Worm (Caenorhabditis elegans) whole organism, midembryonic: ENCODE data around the gene ZK1320.13.

Source experiments
- T22C8.4 ChIP-seq: fragments of 200-800 bp; sonication (Bioruptor generic); IDR thresholded peaks from 2 replicates; pipeline ENCODE4 v1.3.6; 2022; ENCODE audit warnings: missing genetic modification characterization, missing compliant biosample characterization
- cog-1 ChIP-seq: sonication (generic microtip); optimal IDR thresholded peaks from 2 replicates; lab custom pipeline; 2016; ENCODE audit warnings: missing genetic modification characterization, missing compliant biosample characterization
- flt-1 ChIP-seq: fragments of 200-800 bp; sonication (Bioruptor generic); IDR thresholded peaks from 2 replicates; pipeline ENCODE4 v1.3.6; 2022; ENCODE audit warnings: missing genetic modification characterization, missing compliant biosample characterization
- klf-2 ChIP-seq: fragments of 200-800 bp; sonication (Bioruptor generic); conservative IDR thresholded peaks from 2 replicates; pipeline ENCODE4 v1.3.6; 2022; ENCODE audit warnings: missing genetic modification reagents, missing genetic modification characterization, missing compliant biosample characterization
- med-1 ChIP-seq: sonication (generic microtip); optimal IDR thresholded peaks from 2 replicates; lab custom pipeline; 2017; ENCODE audit warnings: missing genetic modification characterization, mild to moderate bottlenecking, missing compliant biosample characterization, antibody characterized with exemption, missing genetic modification reagents; ENCODE audit not compliant: insufficient read depth
- ref-1 ChIP-seq: fragments of 200-800 bp; sonication (Bioruptor generic); conservative IDR thresholded peaks from 2 replicates; pipeline ENCODE4 v1.3.6; 2022; ENCODE audit warnings: missing genetic modification reagents, missing genetic modification characterization, missing compliant biosample characterization
- tab-1 ChIP-seq: fragments of 200-800 bp; sonication (Bioruptor generic); IDR thresholded peaks from 2 replicates; pipeline ENCODE4 v1.3.6; 2022; ENCODE audit warnings: missing genetic modification characterization, missing compliant biosample characterization
- ztf-23 ChIP-seq: fragments of 200-800 bp; sonication (Bioruptor generic); IDR thresholded peaks from 2 replicates; pipeline ENCODE4 v1.3.6; 2022; ENCODE audit warnings: missing genetic modification reagents, missing genetic modification characterization, missing compliant biosample characterization
- ztf-29 ChIP-seq: fragments of 200-800 bp; sonication (Bioruptor generic); IDR thresholded peaks from 2 replicates; pipeline ENCODE4 v1.3.6; 2022; ENCODE audit warnings: missing genetic modification reagents, missing genetic modification characterization, missing compliant biosample characterization

ZK1320.13 gene

DNA sequence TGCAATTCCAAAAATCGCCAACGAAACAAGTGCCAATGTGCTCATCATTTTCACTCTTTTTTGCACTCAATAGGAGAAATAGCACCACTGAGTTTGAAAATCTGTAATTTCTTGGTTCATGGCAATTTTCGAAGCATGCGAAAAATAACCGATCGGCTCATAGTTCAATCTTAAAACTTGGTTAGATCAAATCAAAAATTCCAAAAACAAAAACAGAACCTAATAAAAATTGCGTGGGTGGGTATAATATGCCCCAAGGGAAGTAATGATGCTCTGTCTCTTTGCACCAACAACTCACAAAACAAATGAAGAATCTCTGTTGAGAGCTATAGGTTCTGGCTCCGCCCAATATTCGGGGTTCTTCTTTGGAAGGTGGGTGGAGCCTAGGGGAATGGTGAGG, 11.2 kb downstream of the ZK1320.13 start, which contains the start of gene nlp-11:
TSS of gene nlp-11 (minus strand) at position 101 of the 400 bp plus-strand sequence.
- TF ChIP-seq T22C8.4 (GFP tag; lab: Robert Waterston, UW) (no peak), tab-1 (GFP tag; lab: Robert Waterston, UW) (no peak), ztf-29 (GFP tag; lab: Robert Waterston, UW) (no peak), ztf-23 (GFP tag; lab: Robert Waterston, UW) (no peak), cog-1 (tag; lab: Kevin White, UChicago) (no peak), flt-1 (GFP tag; lab: Robert Waterston, UW) (no peak), klf-2 (no peak), ref-1 (GFP tag; lab: Robert Waterston, UW) (no peak)

ce11 chrII:9695942-9696341, 15.3 kb downstream of the ZK1320.13 start:
- TF ChIP-seq T22C8.4 (GFP tag; lab: Robert Waterston, UW) (no peak), ztf-23 (GFP tag; lab: Robert Waterston, UW) (no peak), tab-1 (GFP tag; lab: Robert Waterston, UW) (no peak), ztf-29 (GFP tag; lab: Robert Waterston, UW) (no peak), med-1 (no peak), ref-1 (GFP tag; lab: Robert Waterston, UW) (no peak), flt-1 (GFP tag; lab: Robert Waterston, UW) (no peak), klf-2 (no peak), cog-1 (tag; lab: Kevin White, UChicago) (no peak)

DNA sequence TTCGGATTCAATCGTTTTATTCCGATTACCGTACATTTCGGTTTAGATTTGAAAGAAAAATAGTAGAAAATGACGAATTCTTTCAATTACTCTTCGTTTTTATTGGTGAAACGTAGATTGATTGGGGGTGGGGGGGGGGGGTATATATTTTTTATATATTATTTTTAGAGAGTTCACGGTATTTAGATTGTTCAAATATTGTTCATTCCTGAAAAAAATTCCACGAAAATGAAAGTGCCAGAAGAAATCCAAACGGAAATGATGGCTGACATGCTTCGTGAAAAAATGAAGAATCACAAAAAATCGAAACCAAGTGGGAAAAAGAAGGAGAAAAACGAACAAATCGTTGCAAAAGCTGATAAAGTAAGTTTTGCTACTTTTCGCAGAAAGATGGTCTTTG, 19.8 kb downstream of the ZK1320.13 start, which contains the start of the genes Y53C12A.8 and Y53C12A.7:
TSS of gene Y53C12A.8 (minus strand) at position 101 of the 400 bp plus-strand sequence.
TSS of gene Y53C12A.7 (plus strand) at position 181 of the 400 bp plus-strand sequence.
- TF ChIP-seq med-1 (no peak), T22C8.4 (GFP tag; lab: Robert Waterston, UW) (no peak), ztf-23 (GFP tag; lab: Robert Waterston, UW) (no peak), tab-1 (GFP tag; lab: Robert Waterston, UW) (no peak)

DNA sequence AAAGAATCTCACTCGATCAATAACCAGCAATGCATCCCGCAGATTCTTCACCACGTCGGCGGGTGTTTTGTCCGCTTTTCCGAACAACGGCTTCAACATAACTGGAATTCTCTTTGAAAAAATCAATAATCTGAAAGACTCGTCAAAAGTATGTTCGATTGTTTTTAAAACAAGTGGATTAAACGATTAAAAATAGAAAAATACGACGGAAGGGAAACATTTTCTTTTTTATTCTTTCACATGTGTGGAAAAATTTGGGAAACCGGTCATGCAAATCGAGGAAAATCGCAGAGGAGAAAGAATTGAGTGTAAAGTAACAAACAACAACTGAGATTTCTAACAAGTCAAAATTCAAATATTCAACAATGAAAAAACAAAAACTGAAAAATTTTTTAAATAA, 23.0 kb downstream of the ZK1320.13 start, which contains the start of gene mop-25.2:
TSS of gene mop-25.2 (minus strand) at position 101 of the 400 bp plus-strand sequence.
- no peak for TF ChIP-seq ztf-23 (GFP tag; lab: Robert Waterston, UW)
- TF ChIP-seq klf-2, result no peak
- no peak for TF ChIP-seq med-1
- no peak for TF ChIP-seq ztf-29 (GFP tag; lab: Robert Waterston, UW)
- TF ChIP-seq T22C8.4 (GFP tag; lab: Robert Waterston, UW), result no peak
- no peak for TF ChIP-seq flt-1 (GFP tag; lab: Robert Waterston, UW)
- no peak for TF ChIP-seq cog-1 (tag; lab: Kevin White, UChicago)
- TF ChIP-seq tab-1 (GFP tag; lab: Robert Waterston, UW), result no peak
- TF ChIP-seq ref-1 (GFP tag; lab: Robert Waterston, UW), result no peak

DNA sequence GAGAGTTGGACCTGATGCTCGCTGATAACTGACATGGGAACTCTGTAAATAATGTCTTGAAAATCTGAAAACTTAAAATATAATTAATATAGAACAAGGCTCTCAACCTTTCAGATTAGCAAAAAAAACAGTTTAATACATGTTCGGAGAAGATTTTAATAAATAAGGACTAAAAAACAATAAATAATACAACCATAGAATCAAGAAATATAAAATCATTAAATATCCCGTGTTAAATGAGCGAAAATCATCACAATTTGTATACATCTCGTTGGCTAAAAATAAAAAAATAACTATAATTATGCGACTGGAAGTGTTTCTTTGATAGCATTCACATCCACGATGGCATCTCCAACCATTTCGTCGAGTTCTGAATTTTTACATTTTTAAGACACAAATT, 24.2 kb downstream of the ZK1320.13 start, which contains the start of gene Y53C12A.10:
TSS of gene Y53C12A.10 (minus strand) at position 101 of the 400 bp plus-strand sequence.
- no peak for TF ChIP-seq ztf-29 (GFP tag; lab: Robert Waterston, UW)

DNA sequence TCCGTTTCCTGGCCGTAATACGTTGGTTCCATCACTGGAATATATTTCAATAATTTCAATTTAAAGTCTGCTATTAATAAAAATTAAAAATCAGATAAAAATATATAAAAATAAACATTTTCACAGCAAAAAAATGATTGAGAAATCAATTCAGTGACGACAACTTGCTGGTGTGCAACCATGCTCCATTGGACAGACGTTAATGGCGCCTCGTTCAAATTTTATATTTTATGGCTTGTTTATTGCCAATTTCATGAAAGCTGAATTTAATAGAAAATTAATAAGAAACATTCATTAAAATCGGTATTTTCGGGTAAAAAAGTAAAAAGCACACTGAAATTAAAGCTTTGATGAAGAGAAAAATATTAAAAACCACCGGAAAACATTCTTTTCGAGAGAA, 25.6 kb downstream of the ZK1320.13 start, which contains the start of gene Y53C12A.3:
TSS of gene Y53C12A.3 (minus strand) at position 34 of the 400 bp plus-strand sequence.
- TF ChIP-seq cog-1 (tag; lab: Kevin White, UChicago), result peak; percentile 23
- no peak for TF ChIP-seq ztf-29 (GFP tag; lab: Robert Waterston, UW)
- TF ChIP-seq ztf-23 (GFP tag; lab: Robert Waterston, UW), result 0 out of 2 replicates have a peak, but pooled peaks have one; percentile 7

ce11 chrII:9708835-9709299, 28.3 kb downstream of the ZK1320.13 start, which contains the start of gene glt-5:
TSS of gene glt-5 (minus strand) at chrII:9708885.
- TF ChIP-seq ztf-23 (GFP tag; lab: Robert Waterston, UW), result no peak
- TF ChIP-seq cog-1 (tag; lab: Kevin White, UChicago), result no peak
- TF ChIP-seq ref-1 (GFP tag; lab: Robert Waterston, UW), result no peak
- no peak for TF ChIP-seq klf-2
- no peak for TF ChIP-seq med-1
- no peak for TF ChIP-seq flt-1 (GFP tag; lab: Robert Waterston, UW)
- TF ChIP-seq tab-1 (GFP tag; lab: Robert Waterston, UW), result no peak
- TF ChIP-seq ztf-29 (GFP tag; lab: Robert Waterston, UW), result no peak
- no peak for TF ChIP-seq T22C8.4 (GFP tag; lab: Robert Waterston, UW)

DNA sequence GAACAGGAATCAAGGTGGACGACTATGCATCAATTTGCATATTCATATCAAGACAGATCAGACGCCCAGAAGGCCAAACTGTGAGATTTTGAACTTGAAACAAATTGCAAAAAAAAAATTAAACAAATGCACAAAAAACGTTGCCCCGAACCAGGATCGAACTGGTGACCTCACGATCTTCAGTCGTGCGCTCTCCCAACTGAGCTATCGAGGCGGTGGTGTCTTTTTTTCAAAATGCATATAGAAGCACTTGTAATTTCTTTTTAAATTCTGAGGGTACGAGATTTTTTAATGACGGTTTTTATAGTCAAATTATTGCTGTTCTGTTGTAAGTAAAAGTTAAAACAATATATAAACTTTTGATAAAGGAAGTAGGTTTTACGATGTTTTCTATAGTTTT, 32.5 kb downstream of the ZK1320.13 start:
- TF ChIP-seq ref-1 (GFP tag; lab: Robert Waterston, UW), result no peak
- TF ChIP-seq klf-2, result no peak
- TF ChIP-seq ztf-29 (GFP tag; lab: Robert Waterston, UW), result no peak
- TF ChIP-seq med-1, result no peak
- no peak for TF ChIP-seq ztf-23 (GFP tag; lab: Robert Waterston, UW)
- peak; percentile 34; the same call in 1 of the 2 replicates for TF ChIP-seq tab-1 (GFP tag; lab: Robert Waterston, UW)

- TF ChIP-seq ref-1 (GFP tag; lab: Robert Waterston, UW) (no peak), flt-1 (GFP tag; lab: Robert Waterston, UW) (0 out of 2 replicates have a peak, but pooled peaks have one; percentile 17), klf-2 (no peak), T22C8.4 (GFP tag; lab: Robert Waterston, UW) (0 out of 2 replicates have a peak, but pooled peaks have one; percentile 23), tab-1 (GFP tag; lab: Robert Waterston, UW) (no peak), cog-1 (tag; lab: Kevin White, UChicago) (peak; percentile 80)
Measured at ce11 chrII:9716417-9717039, 35.9 kb downstream of the ZK1320.13 start, which contains the start of gene wee-1.3. TSS of gene wee-1.3 (minus strand) at chrII:9716467.

- no peak for TF ChIP-seq med-1
- TF ChIP-seq ztf-29 (GFP tag; lab: Robert Waterston, UW), result no peak
- no peak for TF ChIP-seq klf-2
- no peak for TF ChIP-seq ref-1 (GFP tag; lab: Robert Waterston, UW)
- no peak for TF ChIP-seq T22C8.4 (GFP tag; lab: Robert Waterston, UW)
- no peak for TF ChIP-seq tab-1 (GFP tag; lab: Robert Waterston, UW)
- TF ChIP-seq cog-1 (tag; lab: Kevin White, UChicago), result no peak
- TF ChIP-seq flt-1 (GFP tag; lab: Robert Waterston, UW), result no peak
- no peak for TF ChIP-seq ztf-23 (GFP tag; lab: Robert Waterston, UW)
Measured at ce11 chrII:9717904-9718303, 37.3 kb downstream of the ZK1320.13 start, which contains the start of gene Y53C12A.6. TSS of gene Y53C12A.6 (minus strand) at chrII:9718004.
